Worm (Caenorhabditis elegans) whole organism, L4 larva: ENCODE results near the gene clc-6.

Experiments
- ama-1 ChIP-seq: fragments of 150-350 bp; optimal IDR thresholded peaks from 2 replicates; lab custom pipeline; 2014; ENCODE audit warnings: inconsistent platforms, mixed read lengths
- daf-16 ChIP-seq, 3 experiments: sonication (generic microtip); optimal IDR thresholded peaks; 2 replicates each; lab custom pipeline; 2016 to 2017; ENCODE audit warnings: missing genetic modification characterization in 3 of 3, missing genetic modification reagents in 3 of 3, mild to moderate bottlenecking in 2 of 3, missing compliant biosample characterization in 2 of 3, missing biosample characterization in 1 of 3, moderate library complexity in 1 of 3
- duxl-1 ChIP-seq: sonication (generic microtip); optimal IDR thresholded peaks from 2 replicates; lab custom pipeline; 2016; ENCODE audit warnings: mild to moderate bottlenecking, missing genetic modification characterization, moderate library complexity, missing compliant biosample characterization; ENCODE audit not compliant: poor library complexity
- lin-39 ChIP-seq: fragments of 150-350 bp; optimal IDR thresholded peaks from 2 replicates; lab custom pipeline; 2014; ENCODE audit warnings: missing biosample characterization, missing genetic modification reagents, missing genetic modification characterization
- lsy-2 ChIP-seq, 2 experiments: fragments of 150-350 bp in 1 of 2; sonication (generic microtip) in 1 of 2; optimal IDR thresholded peaks; 2 replicates each; lab custom pipeline; 2014 to 2017; ENCODE audit warnings: missing biosample characterization in 2 of 2, missing genetic modification characterization in 2 of 2
- nhr-48 ChIP-seq: sonication (generic microtip); optimal IDR thresholded peaks from 2 replicates; lab custom pipeline; 2016; ENCODE audit warnings: mild to moderate bottlenecking, missing genetic modification characterization, missing compliant biosample characterization
- pqm-1 ChIP-seq: sonication (generic microtip); optimal IDR thresholded peaks from 2 replicates; lab custom pipeline; 2017; ENCODE audit warnings: missing biosample characterization, missing genetic modification characterization
- unc-62 ChIP-seq, 3 experiments: fragments of 150-350 bp in 1 of 3; sonication (generic microtip); optimal IDR thresholded peaks in 2 of 3; peaks in 1 of 3; 1 replicate in 1 of 3; 2 replicates in 2 of 3; lab custom pipeline; 2014 to 2017; ENCODE audit warnings: missing biosample characterization in 3 of 3, missing genetic modification characterization in 3 of 3, missing genetic modification reagents in 3 of 3, missing genotype in 1 of 3
- zag-1 ChIP-seq: fragments of 150-350 bp; optimal IDR thresholded peaks from 2 replicates; lab custom pipeline; 2014; ENCODE audit warnings: missing biosample characterization, missing genetic modification characterization

DNA sequence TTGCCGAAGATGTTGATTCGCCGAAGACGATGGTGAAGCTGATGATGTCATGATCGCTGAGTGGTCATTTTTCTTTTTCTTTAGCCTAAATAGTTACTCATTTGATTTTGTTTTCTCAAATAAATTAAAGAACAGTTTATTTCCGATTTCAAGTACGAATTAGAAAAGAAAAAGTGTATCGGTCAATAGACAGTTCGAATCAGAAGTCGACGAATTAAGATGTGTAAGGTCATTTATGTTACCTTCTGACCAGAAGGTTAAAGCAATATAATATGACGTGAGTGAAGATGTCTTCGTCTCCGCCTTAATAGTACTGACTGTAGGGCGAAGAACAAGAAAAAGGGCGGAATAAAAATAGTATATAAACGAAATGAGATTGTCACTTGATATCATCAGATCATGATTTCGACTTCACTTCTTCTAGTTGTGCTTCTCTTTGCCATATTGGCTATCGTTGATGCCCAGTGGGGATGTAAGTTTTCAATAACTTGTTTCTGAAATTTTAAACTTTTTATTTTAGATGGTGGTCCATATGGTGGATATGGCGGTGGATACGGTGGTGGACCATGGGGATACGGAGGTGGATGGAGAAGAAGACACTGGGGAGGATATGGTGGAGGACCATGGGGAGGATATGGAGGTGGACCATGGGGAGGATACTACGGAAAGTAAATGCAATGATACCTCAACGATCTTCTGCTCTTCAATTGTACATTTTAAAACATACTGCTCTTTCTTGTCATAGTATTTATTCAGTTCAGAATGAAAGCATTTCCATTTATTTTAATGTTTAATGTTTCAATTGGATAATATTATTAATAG, 48.8 kb downstream of the clc-6 start, which contains the start of the genes T19C4.24 and nlp-33:
- no peak for TF ChIP-seq daf-16 (GFP tag; optimal IDR thresholded peaks at IDR 0.05; lab: Kevin White, UChicago)
- TF ChIP-seq daf-16 (tag; optimal IDR thresholded peaks at IDR 0.05; lab: Kevin White, UChicago) = no peak
- no peak for TF ChIP-seq lin-39 (tag; lab: Kevin White, UChicago)
- no peak for TF ChIP-seq zag-1 (tag; lab: Kevin White, UChicago)
- no peak for TF ChIP-seq duxl-1 (tag; lab: Kevin White, UChicago)
- TF ChIP-seq pqm-1 (tag; lab: Kevin White, UChicago) = no peak
- TF ChIP-seq nhr-48 (tag; lab: Kevin White, UChicago) = no peak
- no peak for TF ChIP-seq lsy-2 (tag; optimal IDR thresholded peaks at IDR 0.05; lab: Kevin White, UChicago)
- peak in 1 of 2 experiments; percentile 97 for TF ChIP-seq unc-62 (GFP tag; optimal IDR thresholded peaks at IDR 0.05 in 1 of 2; lab: Kevin White, UChicago)
- no peak for TF ChIP-seq unc-62 (tag; optimal IDR thresholded peaks at IDR 0.05; lab: Kevin White, UChicago)
- TF ChIP-seq ama-1 (lab: Kevin White, UChicago) = peak; percentile 94
